Fruit fly (Drosophila melanogaster): Measurements from ENCODE around the gene CG42747.

The CG42747 gene

DNA sequence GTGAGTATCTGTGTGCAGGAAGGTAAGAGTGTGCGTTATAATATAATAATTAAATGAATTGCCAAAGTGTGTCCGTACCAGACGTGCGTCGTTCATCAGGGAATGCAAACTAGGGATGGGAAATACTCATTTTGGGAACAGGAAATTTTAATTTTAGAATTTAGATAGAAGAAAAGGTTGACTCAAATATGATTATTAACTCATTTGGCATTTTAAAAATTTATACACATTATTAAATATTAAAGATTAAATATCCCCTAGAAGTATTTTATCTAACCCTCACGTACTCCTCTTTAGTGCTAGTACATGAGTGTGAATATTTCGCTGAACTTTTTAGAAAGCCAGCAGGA is 40.0 kb downstream of the CG42747 start (continued):
- TF ChIP-seq CG3838 (GFP tag; optimal IDR thresholded peaks at IDR 0.05) = no peak
- TF ChIP-seq Optix (GFP tag; IDR thresholded peaks at IDR 0.05) = no peak
- no peak for TF ChIP-seq ab (GFP tag; optimal IDR thresholded peaks at IDR 0.05)
- no peak for TF ChIP-seq H2.0 (GFP tag; IDR thresholded peaks at IDR 0.05)
- TF ChIP-seq CG8478 (optimal IDR thresholded peaks at IDR 0.05) = no peak

DNA sequence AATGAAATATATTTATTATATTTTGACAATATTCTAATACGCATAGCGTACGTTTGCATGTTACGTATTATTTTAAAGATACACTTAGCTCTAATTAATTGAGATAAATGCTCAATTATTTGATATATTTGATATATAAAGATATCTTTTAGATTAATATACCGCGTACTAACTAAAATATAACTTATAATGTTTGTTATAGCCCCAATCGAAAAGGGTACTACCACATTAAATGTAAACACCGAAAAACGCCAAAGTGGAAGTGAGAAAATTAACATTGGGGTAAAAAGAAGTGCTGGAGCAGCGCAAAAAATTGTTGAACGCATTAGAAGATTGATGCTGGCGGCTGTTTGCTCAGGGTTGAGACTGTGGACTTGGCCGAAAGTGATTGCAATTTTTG is 42.8 kb downstream of the CG42747 start:
- no peak for TF ChIP-seq CG15601 (tag; optimal IDR thresholded peaks at IDR 0.05)
- TF ChIP-seq CG31365 (tag; optimal IDR thresholded peaks at IDR 0.05) = no peak
- TF ChIP-seq CG17829 (tag; optimal IDR thresholded peaks at IDR 0.05) = no peak
- TF ChIP-seq CG10959 (GFP tag; IDR thresholded peaks at IDR 0.05) = no peak
- TF ChIP-seq CG3726 (GFP tag; IDR thresholded peaks at IDR 0.05) = no peak
- no peak for TF ChIP-seq HLHmδ (GFP tag; optimal IDR thresholded peaks at IDR 0.05)
- no peak for TF ChIP-seq CG31441 (GFP tag; IDR thresholded peaks at IDR 0.05)
- no peak for TF ChIP-seq CG10431 (GFP tag; optimal IDR thresholded peaks at IDR 0.05)
- no peak for TF ChIP-seq NFAT (GFP tag; IDR thresholded peaks at IDR 0.05)
- TF ChIP-seq fu2 (GFP tag; optimal IDR thresholded peaks at IDR 0.05) = no peak
- TF ChIP-seq otp (GFP tag; IDR thresholded peaks at IDR 0.05) = no peak
- no peak for TF ChIP-seq ac (GFP tag; optimal IDR thresholded peaks at IDR 0.05)
- no peak for TF ChIP-seq emc (GFP tag; optimal IDR thresholded peaks at IDR 0.05)
- TF ChIP-seq CG6272 (GFP tag; IDR thresholded peaks at IDR 0.05) = no peak

DNA sequence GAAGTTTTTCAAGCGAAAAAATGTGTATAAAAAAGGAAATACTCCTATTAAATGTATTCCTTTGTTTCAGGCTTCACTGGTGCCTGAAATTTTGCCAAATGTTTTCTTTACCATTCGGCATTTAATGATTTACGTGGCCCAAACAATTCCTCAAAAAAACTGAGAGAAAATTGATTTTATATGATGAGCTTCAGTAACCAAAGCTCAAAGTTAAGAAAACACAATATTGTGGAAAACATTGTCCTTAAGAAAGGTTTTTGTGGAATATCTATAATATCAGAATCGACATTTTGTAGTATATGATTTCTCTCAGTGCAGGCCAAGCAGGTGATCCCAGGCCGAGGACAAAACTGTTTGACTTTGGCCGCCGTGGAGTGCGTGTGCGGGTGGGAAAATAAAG is 46.2 kb downstream of the CG42747 start:
- TF ChIP-seq Drgx (GFP tag; IDR thresholded peaks at IDR 0.05) (peak; percentile 22; the same call in 1 of the 2 replicates), ssp (GFP tag; IDR thresholded peaks at IDR 0.05) (no peak)

DNA sequence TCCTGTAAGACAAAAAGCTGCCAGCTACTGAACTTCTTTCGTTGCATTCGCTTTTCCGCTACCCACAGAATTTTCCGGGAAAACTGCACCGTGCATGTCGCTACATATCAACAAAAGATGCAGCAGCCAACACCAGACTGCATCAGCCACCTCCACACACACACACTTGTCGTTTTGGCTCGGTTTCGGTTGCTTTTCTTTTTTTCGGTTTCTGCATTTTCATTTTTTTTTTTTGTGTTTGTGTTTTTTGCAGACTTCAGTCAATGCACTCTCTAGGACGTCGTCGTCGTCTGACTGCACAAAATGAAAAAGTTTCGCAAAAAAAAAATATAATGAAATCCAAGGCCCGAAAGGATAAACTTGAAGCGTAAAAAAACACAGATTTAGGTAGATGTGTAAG is 46.8 kb downstream of the CG42747 start:
- TF ChIP-seq Drgx (GFP tag; IDR thresholded peaks at IDR 0.05) (peak; percentile 26; the same call in 1 of the 2 replicates), ems (GFP tag; optimal IDR thresholded peaks at IDR 0.05) (no peak), CG18011 (GFP tag; optimal IDR thresholded peaks at IDR 0.05) (peak; percentile 55)

DNA sequence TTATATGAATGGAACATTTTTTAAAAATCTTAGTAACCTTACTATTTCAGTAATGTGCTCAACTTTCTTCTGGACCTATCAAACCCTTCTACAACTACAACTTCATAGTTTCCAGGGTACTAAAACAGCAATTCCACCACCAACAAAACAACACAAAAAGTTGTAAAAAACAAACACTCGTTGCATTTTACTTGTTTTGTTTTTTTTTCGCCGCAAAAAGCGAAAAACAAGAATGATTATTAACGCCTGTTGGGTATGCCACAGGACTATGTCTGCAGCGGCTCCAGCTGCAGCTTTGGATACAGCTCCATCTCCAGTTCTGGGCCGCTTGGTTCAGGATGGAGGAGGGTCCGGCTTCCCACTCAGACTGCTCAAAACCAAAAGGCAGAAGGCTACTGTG is 47.3 kb downstream of the CG42747 start:
- TF ChIP-seq sens (GFP tag) (no peak), aop (GFP tag; IDR thresholded peaks at IDR 0.05) (no peak), CG43689 (GFP tag; IDR thresholded peaks at IDR 0.05) (no peak), Mes4 (GFP tag; optimal IDR thresholded peaks at IDR 0.05) (no peak), NfI (GFP tag; optimal IDR thresholded peaks at IDR 0.05) (no peak), mld (GFP tag; IDR thresholded peaks at IDR 0.05; ENCODE audit: partially characterized antibody) (no peak), ash1 (GFP tag; optimal IDR thresholded peaks at IDR 0.05) (no peak), Eip74EF (GFP tag; optimal IDR thresholded peaks at IDR 0.05) (no peak), bigmax (GFP tag; optimal IDR thresholded peaks at IDR 0.05) (no peak), Hr51 (GFP tag; optimal IDR thresholded peaks at IDR 0.05) (no peak), CG12391 (tag; optimal IDR thresholded peaks at IDR 0.05) (no peak), vnd (GFP tag; IDR thresholded peaks at IDR 0.05; ENCODE audit: partially characterized antibody) (no peak), CG12769 (tag; optimal IDR thresholded peaks at IDR 0.05) (no peak), bab2 (GFP tag; optimal IDR thresholded peaks at IDR 0.05) (no peak), bsh (GFP tag; optimal IDR thresholded peaks at IDR 0.05) (peak in 1 of 2 experiments; percentile 4), sc (optimal IDR thresholded peaks at IDR 0.05) (no peak), sc (GFP tag; optimal IDR thresholded peaks at IDR 0.05) (no peak), peb (GFP tag; IDR thresholded peaks at IDR 0.05) (no peak), Vsx1 (GFP tag; optimal IDR thresholded peaks at IDR 0.05) (no peak), hbn (GFP tag; IDR thresholded peaks at IDR 0.05; ENCODE audit: partially characterized antibody) (no peak), nom (GFP tag; optimal IDR thresholded peaks at IDR 0.05) (peak; percentile 80), CG4328 (GFP tag; optimal IDR thresholded peaks at IDR 0.05) (no peak), gfzf (GFP tag; optimal IDR thresholded peaks at IDR 0.05) (no peak), Drgx (GFP tag; IDR thresholded peaks at IDR 0.05) (peak; percentile 29; the same call in 1 of the 2 replicates)
